Fruit fly (Drosophila melanogaster) whole organism, embryonic: Measurements from ENCODE around the gene mfr.

Source experiments
- Bdp1 ChIP-seq: fragments of 200-800 bp; sonication (Bioruptor generic); optimal IDR thresholded peaks from 3 replicates; lab custom pipeline; 2016; ENCODE audit warnings: missing biosample characterization, missing genetic modification characterization
- CG11696 ChIP-seq: fragments of 200-800 bp; sonication (Bioruptor generic); IDR thresholded peaks from 2 replicates; pipeline ENCODE4 v1.3.6; 2022; ENCODE audit warnings: missing biosample characterization, missing genetic modification characterization
- CG15601 ChIP-seq: fragments of 200-800 bp; sonication (Bioruptor generic); optimal IDR thresholded peaks from 3 replicates; lab custom pipeline; 2019; ENCODE audit warnings: missing biosample characterization, mild to moderate bottlenecking, missing genetic modification characterization, moderate library complexity
- CG2678 ChIP-seq: fragments of 200-800 bp; sonication (Bioruptor generic); optimal IDR thresholded peaks from 3 replicates; lab custom pipeline; 2019; ENCODE audit warnings: missing biosample characterization, mild to moderate bottlenecking, missing genetic modification characterization, moderate library complexity
- ato ChIP-seq: fragments of 200-800 bp; sonication (Bioruptor generic); IDR thresholded peaks from 2 replicates; pipeline ENCODE4 v1.3.6; 2022; ENCODE audit warnings: missing biosample characterization, missing genetic modification characterization; ENCODE audit not compliant: partially characterized antibody
- bigmax ChIP-seq: fragments of 200-800 bp; sonication (Bioruptor generic); optimal IDR thresholded peaks from 2 replicates; lab custom pipeline; 2018; ENCODE audit warnings: missing biosample characterization, mild to moderate bottlenecking, missing genetic modification characterization

DNA sequence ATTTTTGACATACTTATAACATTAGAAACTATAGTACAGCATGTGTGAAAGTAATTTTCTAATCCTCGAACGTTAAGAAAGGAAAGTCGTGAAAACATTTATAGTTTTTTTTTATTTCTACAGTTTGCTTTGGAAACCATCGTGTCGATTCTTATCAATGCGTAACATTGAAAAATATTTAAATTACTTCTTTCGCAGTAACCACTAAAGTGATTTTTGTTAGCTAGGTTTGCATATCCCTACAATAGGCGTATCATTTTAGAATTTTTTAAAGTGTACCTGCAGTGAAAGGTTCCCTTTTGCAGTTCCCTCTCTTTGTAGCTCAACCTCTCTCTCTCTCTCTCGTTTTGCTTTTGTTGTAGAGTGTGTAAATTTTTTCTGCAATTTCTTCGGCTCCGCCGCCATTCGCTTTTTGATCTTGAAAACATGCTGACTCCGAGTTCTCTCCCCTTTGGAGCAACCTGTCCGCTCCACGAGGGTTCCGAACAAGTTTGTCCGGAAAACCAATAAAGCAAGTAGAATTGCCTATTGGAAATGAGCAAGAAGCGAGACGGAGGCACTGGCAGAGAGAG is 1.2 kb upstream of the mfr start:
- no peak for TF ChIP-seq CG15601 (tag; lab: Kevin White, UChicago)
- TF ChIP-seq CG11696 (GFP tag; lab: Robert Waterston, UW): no peak
- TF ChIP-seq bigmax (GFP tag; lab: Kevin White, UChicago): no peak
- no peak for TF ChIP-seq ato
- TF ChIP-seq CG2678: no peak
- TF ChIP-seq Bdp1: no peak
